Worm (Caenorhabditis elegans): ENCODE results near the gene C07G1.15.
A peak's percentile ranks its signal among the peaks of the same experiment; 100 is the strongest.

Gene C07G1.15

ce11 chrIV:8133536-8133935 lies 36.2 kb upstream of the C07G1.15 start, which contains the start of gene sph-1:
sph-1 (minus strand) TSS chrIV:8133558.
- TF ChIP-seq pha-4 (tag; optimal IDR thresholded peaks at IDR 0.05) (peak; percentile 70), ham-2 (GFP tag; optimal IDR thresholded peaks at IDR 0.05) (no peak)

- TF ChIP-seq hlh-1 (tag; optimal IDR thresholded peaks at IDR 0.05) = peak; percentile 47
- peak; percentile 28 for TF ChIP-seq cnd-1 (tag; optimal IDR thresholded peaks at IDR 0.05)
- peak; percentile 38 for TF ChIP-seq unc-62 (GFP tag; optimal IDR thresholded peaks at IDR 0.05)
- TF ChIP-seq mep-1 (tag; optimal IDR thresholded peaks at IDR 0.05) = peak; percentile 77
- peak; percentile 11 for TF ChIP-seq ces-1 (GFP tag; optimal IDR thresholded peaks at IDR 0.05)
- TF ChIP-seq pha-4 (tag; optimal IDR thresholded peaks at IDR 0.05) = peak; percentile 73
- TF ChIP-seq lin-13 (tag; optimal IDR thresholded peaks at IDR 0.05) = peak; percentile 18
- peak; percentile 42 for TF ChIP-seq unc-120 (tag; optimal IDR thresholded peaks at IDR 0.05; ENCODE audit: poor library complexity, severe bottlenecking)
- TF ChIP-seq nhr-2 (tag; optimal IDR thresholded peaks at IDR 0.05) = no peak
- TF ChIP-seq ceh-43 (GFP tag; optimal IDR thresholded peaks at IDR 0.05) = no peak
- TF ChIP-seq ham-2 (GFP tag; optimal IDR thresholded peaks at IDR 0.05) = no peak
- TF ChIP-seq lsy-2 (tag; optimal IDR thresholded peaks at IDR 0.05) = peak; percentile 42
- no peak for TF ChIP-seq tbx-8 (GFP tag; optimal IDR thresholded peaks at IDR 0.05)
- no peak for TF ChIP-seq nhr-237 (tag; optimal IDR thresholded peaks at IDR 0.05)
- TF ChIP-seq ceh-39 (tag; optimal IDR thresholded peaks at IDR 0.05) = peak; percentile 37
Observed at ce11 chrIV:8136005-8136512, 33.7 kb upstream of the C07G1.15 start, which contains the start of the genes isp-1 and islo-1. isp-1 (minus strand) TSS chrIV:8136055. islo-1 (plus strand) TSS chrIV:8136389.

DNA sequence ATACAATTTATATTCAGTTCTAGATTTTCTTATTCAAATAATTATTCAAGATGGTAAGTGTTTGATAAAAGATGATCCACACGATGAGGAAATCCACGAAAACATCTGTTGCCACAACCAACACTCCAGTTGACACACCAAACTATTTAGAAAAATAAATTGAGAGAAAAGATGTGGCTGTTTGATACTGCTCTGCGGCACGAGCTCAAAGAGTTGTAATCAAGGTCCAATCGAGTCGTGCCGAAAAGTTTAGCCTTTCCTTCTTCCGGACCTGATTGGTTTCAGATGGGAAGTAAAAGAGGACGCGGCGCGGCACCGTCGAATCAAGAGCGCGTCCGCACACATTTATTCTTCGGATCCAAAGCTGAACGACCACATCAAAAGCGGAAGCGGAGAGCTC lies 33.2 kb upstream of the C07G1.15 start:
- TF ChIP-seq mep-1 (tag; optimal IDR thresholded peaks at IDR 0.05) (no peak), sem-2 (GFP tag; optimal IDR thresholded peaks at IDR 0.05) (no peak), snpc-4 (tag; optimal IDR thresholded peaks at IDR 0.05) (no peak), ztf-11 (tag; optimal IDR thresholded peaks at IDR 0.05) (no peak), elt-3 (tag; optimal IDR thresholded peaks at IDR 0.05) (no peak), ham-2 (GFP tag; optimal IDR thresholded peaks at IDR 0.05) (no peak), ceh-43 (GFP tag; optimal IDR thresholded peaks at IDR 0.05) (no peak), flh-1 (GFP tag; optimal IDR thresholded peaks at IDR 0.05) (no peak), nhr-76 (tag; optimal IDR thresholded peaks at IDR 0.05) (no peak), nhr-12 (tag; optimal IDR thresholded peaks at IDR 0.05) (no peak), nhr-28 (tag; optimal IDR thresholded peaks at IDR 0.05) (no peak), elt-1 (tag; optimal IDR thresholded peaks at IDR 0.05; ENCODE audit: borderline replicate concordance, insufficient read depth) (no peak), hlh-1 (tag; optimal IDR thresholded peaks at IDR 0.05) (no peak), bed-3 (GFP tag; optimal IDR thresholded peaks at IDR 0.05) (no peak), unc-120 (tag; optimal IDR thresholded peaks at IDR 0.05; ENCODE audit: poor library complexity, severe bottlenecking) (no peak), ceh-83 (GFP tag; optimal IDR thresholded peaks at IDR 0.05) (no peak), unc-39 (tag; optimal IDR thresholded peaks at IDR 0.05) (no peak), M03D4.4 (tag; optimal IDR thresholded peaks at IDR 0.05) (no peak)

ce11 chrIV:8138984-8139383 lies 30.8 kb upstream of the C07G1.15 start, which contains the start of gene pmk-3:
pmk-3 (plus strand) TSS chrIV:8139219.
- TF ChIP-seq elt-3 (tag; optimal IDR thresholded peaks at IDR 0.05) (no peak), ztf-11 (tag; optimal IDR thresholded peaks at IDR 0.05) (no peak), elt-1 (tag; optimal IDR thresholded peaks at IDR 0.05; ENCODE audit: borderline replicate concordance, insufficient read depth) (no peak), ceh-43 (GFP tag; optimal IDR thresholded peaks at IDR 0.05) (no peak), unc-62 (GFP tag; optimal IDR thresholded peaks at IDR 0.05) (no peak), ceh-83 (GFP tag; optimal IDR thresholded peaks at IDR 0.05) (no peak), nhr-76 (tag; optimal IDR thresholded peaks at IDR 0.05) (no peak), bed-3 (GFP tag; optimal IDR thresholded peaks at IDR 0.05) (no peak), cnd-1 (tag; optimal IDR thresholded peaks at IDR 0.05) (no peak), unc-120 (tag; optimal IDR thresholded peaks at IDR 0.05; ENCODE audit: poor library complexity, severe bottlenecking) (no peak), ces-1 (GFP tag; optimal IDR thresholded peaks at IDR 0.05) (no peak)

ce11 chrIV:8142735-8143550 lies 26.8 kb upstream of the C07G1.15 start, which contains the start of gene pmk-2:
pmk-2 (plus strand) TSS chrIV:8143500.
- TF ChIP-seq ces-1 (GFP tag; optimal IDR thresholded peaks at IDR 0.05) = peak; percentile 69
- TF ChIP-seq nhr-76 (tag; optimal IDR thresholded peaks at IDR 0.05) = no peak
